Worm (Caenorhabditis elegans): Measurements from ENCODE around the gene twk-46.

Gene twk-46

ce11 chrV:19057602-19058001 is 2.4 kb upstream of the twk-46 start:
- TF ChIP-seq arid-1 (GFP tag; conservative IDR thresholded peaks at IDR 0.05) (no peak), ztf-11 (tag; optimal IDR thresholded peaks at IDR 0.05) (no peak), ceh-20 (GFP tag; IDR thresholded peaks at IDR 0.05) (0 out of 2 replicates have a peak, but pooled peaks have one; percentile 31), vab-7 (GFP tag; IDR thresholded peaks at IDR 0.05) (no peak)

- TF ChIP-seq nhr-48 (tag; optimal IDR thresholded peaks at IDR 0.05) (no peak), aha-1 (tag) (peak; percentile 14)
These were observed 1.9 kb upstream of the twk-46 start for ce11 chrV:19058086-19058485.

ce11 chrV:19063326-19063725 is 3.4 kb downstream of the twk-46 start:
- TF ChIP-seq saeg-2 (GFP tag; IDR thresholded peaks at IDR 0.05): no peak
- no peak for TF ChIP-seq daf-19 (GFP tag; conservative IDR thresholded peaks at IDR 0.05)
- TF ChIP-seq ceh-28 (tag; optimal IDR thresholded peaks at IDR 0.05): peak; percentile 77

- TF ChIP-seq ceh-28 (tag; optimal IDR thresholded peaks at IDR 0.05): peak; percentile 21
These were observed 6.0 kb downstream of the twk-46 start for ce11 chrV:19065945-19066344.

- TF ChIP-seq ceh-28 (tag; optimal IDR thresholded peaks at IDR 0.05) (peak; percentile 59), lsy-2 (tag; optimal IDR thresholded peaks at IDR 0.05) (no peak)
These were observed 8.9 kb downstream of the twk-46 start for ce11 chrV:19068888-19069287.

- TF ChIP-seq gei-8 (GFP tag; optimal IDR thresholded peaks at IDR 0.05): no peak
- no peak for TF ChIP-seq aly-2 (tag; optimal IDR thresholded peaks at IDR 0.05)
- TF ChIP-seq Y5F2A.4 (GFP tag; optimal IDR thresholded peaks at IDR 0.05): no peak
- no peak for TF ChIP-seq mep-1 (tag; optimal IDR thresholded peaks at IDR 0.05)
- TF ChIP-seq ceh-32 (tag; optimal IDR thresholded peaks at IDR 0.05; ENCODE audit: poor library complexity): no peak
- TF ChIP-seq ceh-44 (GFP tag; IDR thresholded peaks at IDR 0.05): no peak
- TF ChIP-seq ceh-28 (tag; optimal IDR thresholded peaks at IDR 0.05): peak; percentile 66
These were observed 13.2 kb downstream of the twk-46 start for ce11 chrV:19073169-19073568.

ce11 chrV:19076141-19076656 is 16.2 kb downstream of the twk-46 start:
- TF ChIP-seq ceh-28 (tag; optimal IDR thresholded peaks at IDR 0.05): peak; percentile 55

- TF ChIP-seq ceh-82 (tag; optimal IDR thresholded peaks at IDR 0.05): no peak
- TF ChIP-seq spr-1 (tag; optimal IDR thresholded peaks at IDR 0.05): no peak
- peak; percentile 68 for TF ChIP-seq ceh-28 (tag; optimal IDR thresholded peaks at IDR 0.05)
- no peak for TF ChIP-seq unc-130 (GFP tag; optimal IDR thresholded peaks at IDR 0.05)
These were observed 16.9 kb downstream of the twk-46 start for ce11 chrV:19076835-19077234.

- peak in 1 of 2 experiments; percentile 22 for TF ChIP-seq unc-62 (GFP tag; optimal IDR thresholded peaks at IDR 0.05 in 1 of 2)
- TF ChIP-seq unc-62 (tag; optimal IDR thresholded peaks at IDR 0.05): no peak
- TF ChIP-seq hmg-1.1 (GFP tag; IDR thresholded peaks at IDR 0.05): 0 out of 2 replicates have a peak, but pooled peaks have one; percentile 27
- TF ChIP-seq sdz-12 (GFP tag; optimal IDR thresholded peaks at IDR 0.05): no peak
- 0 out of 2 replicates have a peak, but pooled peaks have one; percentile 6 for TF ChIP-seq set-16 (GFP tag; IDR thresholded peaks at IDR 0.05)
- TF ChIP-seq snpc-1.2 (GFP tag; IDR thresholded peaks at IDR 0.05): no peak
- no peak for TF ChIP-seq ceh-82 (tag; optimal IDR thresholded peaks at IDR 0.05)
- no peak for TF ChIP-seq unc-39 (tag; optimal IDR thresholded peaks at IDR 0.05)
- no peak for TF ChIP-seq F26F4.8 (GFP tag; conservative IDR thresholded peaks at IDR 0.05)
- no peak for TF ChIP-seq zag-1 (tag; optimal IDR thresholded peaks at IDR 0.05)
- peak; percentile 6 for TF ChIP-seq hlh-11 (tag; optimal IDR thresholded peaks at IDR 0.05)
- TF ChIP-seq saeg-2 (GFP tag; IDR thresholded peaks at IDR 0.05): no peak
- no peak for TF ChIP-seq mxl-3 (GFP tag; optimal IDR thresholded peaks at IDR 0.05)
- TF ChIP-seq fos-1 (tag; optimal IDR thresholded peaks at IDR 0.05): no peak
- no peak for TF ChIP-seq zip-11 (GFP tag; IDR thresholded peaks at IDR 0.05)
- TF ChIP-seq ceh-44 (GFP tag; IDR thresholded peaks at IDR 0.05): no peak
- TF ChIP-seq php-3 (GFP tag; IDR thresholded peaks at IDR 0.05): no peak
- TF ChIP-seq daf-19 (GFP tag; conservative IDR thresholded peaks at IDR 0.05): no peak
- TF ChIP-seq lir-3 (tag; optimal IDR thresholded peaks at IDR 0.05): no peak
- TF ChIP-seq daf-12 (tag; optimal IDR thresholded peaks at IDR 0.05): no peak
- peak; percentile 10 for TF ChIP-seq hlh-30 (tag; optimal IDR thresholded peaks at IDR 0.05; ENCODE audit: insufficient read depth)
These were observed 22.6 kb downstream of the twk-46 start, which contains the start of gene nhr-95 for ce11 chrV:19082541-19082940. nhr-95 (minus strand) TSS chrV:19082641.

All from whole organism, L4 larva.